Fruit fly (Drosophila melanogaster) whole organism, embryonic: Measurements from ENCODE around the gene CG12106.

Experiments used
- CG1024 ChIP-seq: fragments of 200-800 bp; sonication (Bioruptor generic); IDR thresholded peaks from 2 replicates; pipeline ENCODE4 v1.3.6; 2022; ENCODE audit warnings: missing biosample characterization, missing genetic modification characterization
- CG10366 ChIP-seq: fragments of 200-800 bp; sonication (Bioruptor generic); IDR thresholded peaks from 2 replicates; pipeline ENCODE4 v1.3.6; 2022; ENCODE audit warnings: missing biosample characterization, missing genetic modification characterization
- CG16813 ChIP-seq: fragments of 200-800 bp; sonication (Bioruptor generic); IDR thresholded peaks from 3 replicates; pipeline ENCODE4 v1.3.6; 2022; ENCODE audit warnings: missing biosample characterization, missing genetic modification characterization; ENCODE audit not compliant: partially characterized antibody
- CG4404 ChIP-seq: fragments of 200-800 bp; sonication (Bioruptor generic); IDR thresholded peaks from 2 replicates; pipeline ENCODE4 v1.3.6; 2022; ENCODE audit warnings: missing biosample characterization, missing genetic modification characterization
- CG7372 ChIP-seq: fragments of 200-800 bp; sonication (Bioruptor generic); IDR thresholded peaks from 2 replicates; pipeline ENCODE4 v1.3.6; 2022; ENCODE audit warnings: missing biosample characterization, missing genetic modification characterization
- E2f2 ChIP-seq: fragments of 200-800 bp; sonication (Bioruptor generic); IDR thresholded peaks from 2 replicates; pipeline ENCODE4 v1.3.6; 2022; ENCODE audit warnings: missing biosample characterization, missing genetic modification characterization
- Hr78 ChIP-seq, 2 experiments: fragments of 200-800 bp in 1 of 2; fragments of >200 bp in 1 of 2; sonication (Bioruptor generic) in 1 of 2; optimal IDR thresholded peaks; 2 replicates each; lab custom pipeline; 2017 to 2019; ENCODE audit warnings: missing biosample characterization in 2 of 2, missing genetic modification characterization in 2 of 2, mild to moderate bottlenecking in 1 of 2, moderate library complexity in 1 of 2
- Nf-YC ChIP-seq: fragments of 200-800 bp; optimal IDR thresholded peaks from 3 replicates; lab custom pipeline; 2019; ENCODE audit warnings: missing biosample characterization, mild to moderate bottlenecking, missing genetic modification characterization, moderate library complexity
- Six4 ChIP-seq: fragments of 200-800 bp; sonication (Bioruptor generic); optimal IDR thresholded peaks from 2 replicates; lab custom pipeline; 2016; ENCODE audit warnings: missing biosample characterization, missing genetic modification characterization
- chinmo ChIP-seq: fragments of 200-800 bp; sonication (Bioruptor generic); IDR thresholded peaks from 4 replicates; pipeline ENCODE4 v1.3.6; 2022; ENCODE audit warnings: missing biosample characterization, missing genetic modification characterization; ENCODE audit not compliant: partially characterized antibody
- z ChIP-seq: fragments of 200-800 bp; sonication (Bioruptor generic); IDR thresholded peaks from 3 replicates; pipeline ENCODE4 v1.3.6; 2022; ENCODE audit warnings: missing biosample characterization, missing genetic modification characterization

- TF ChIP-seq CG4404 (GFP tag; lab: Robert Waterston, UW) (no peak), z (GFP tag; lab: Robert Waterston, UW) (no peak), Hr78 (GFP tag; optimal IDR thresholded peaks at IDR 0.05; lab: Kevin White, UChicago) (no peak), Six4 (GFP tag; lab: Kevin White, UChicago) (no peak), CG1024 (GFP tag; lab: Robert Waterston, UW) (no peak), CG16813 (no peak), chinmo (GFP tag; lab: Robert Waterston, UW) (peak; percentile 86; the same call in 3 of the 4 replicates), E2f2 (GFP tag; lab: Robert Waterston, UW) (no peak), CG10366 (no peak), Nf-YC (tag; lab: Kevin White, UChicago) (peak; percentile 45), CG7372 (GFP tag; lab: Robert Waterston, UW) (no peak)
These were observed 37.8 kb upstream of the CG12106 start for dm6 chrX:9155715-9156387.
